Fruit fly (Drosophila melanogaster) whole organism, embryonic: Measurements from ENCODE around the gene COX7B.

Experiments used
- CG10543 ChIP-seq: fragments of 200-800 bp; sonication (Bioruptor generic); optimal IDR thresholded peaks from 3 replicates; lab custom pipeline; 2017; ENCODE audit warnings: missing biosample characterization, mild to moderate bottlenecking, missing genetic modification characterization, moderate library complexity
- CG11695 ChIP-seq: fragments of 200-800 bp; sonication (Bioruptor generic); IDR thresholded peaks from 3 replicates; pipeline ENCODE4 v1.3.6; 2022; ENCODE audit warnings: missing biosample characterization, missing genetic modification characterization
- CG12299 ChIP-seq: fragments of 200-800 bp; sonication (Bioruptor generic); optimal IDR thresholded peaks from 2 replicates; lab custom pipeline; 2018; ENCODE audit warnings: missing biosample characterization, mild to moderate bottlenecking, missing genetic modification characterization
- CG12391 ChIP-seq: fragments of 200-800 bp; sonication (Bioruptor generic); optimal IDR thresholded peaks from 3 replicates; lab custom pipeline; 2018; ENCODE audit warnings: missing biosample characterization, mild to moderate bottlenecking, missing genetic modification characterization, moderate library complexity
- CG12769 ChIP-seq: fragments of 200-800 bp; sonication (Bioruptor generic); optimal IDR thresholded peaks from 2 replicates; lab custom pipeline; 2019; ENCODE audit warnings: missing biosample characterization, mild to moderate bottlenecking, missing genetic modification characterization, moderate library complexity
- CG13775 ChIP-seq: fragments of 200-800 bp; sonication (Bioruptor generic); optimal IDR thresholded peaks from 3 replicates; lab custom pipeline; 2017; ENCODE audit warnings: missing biosample characterization, mild to moderate bottlenecking, missing genetic modification characterization
- CG14667 ChIP-seq: fragments of 200-800 bp; sonication (Bioruptor generic); IDR thresholded peaks from 2 replicates; pipeline ENCODE4 v1.3.6; 2022; ENCODE audit warnings: missing biosample characterization, missing genetic modification characterization
- CG14710 ChIP-seq: fragments of 200-800 bp; sonication (Bioruptor generic); optimal IDR thresholded peaks from 3 replicates; lab custom pipeline; 2019; ENCODE audit warnings: missing biosample characterization, mild to moderate bottlenecking, missing genetic modification characterization, moderate library complexity
- CG15073 ChIP-seq: fragments of 200-800 bp; sonication (Bioruptor generic); optimal IDR thresholded peaks from 2 replicates; lab custom pipeline; 2016; ENCODE audit warnings: missing biosample characterization, missing genetic modification characterization
- CG17359 ChIP-seq: fragments of 200-800 bp; sonication (Bioruptor generic); optimal IDR thresholded peaks from 3 replicates; lab custom pipeline; 2018; ENCODE audit warnings: missing biosample characterization, mild to moderate bottlenecking, missing genetic modification characterization, moderate library complexity
- CG2889 ChIP-seq: fragments of 200-800 bp; sonication (Bioruptor generic); IDR thresholded peaks from 3 replicates; pipeline ENCODE4 v1.3.6; 2022; ENCODE audit warnings: missing biosample characterization, missing genetic modification characterization
- CG30403 ChIP-seq: fragments of 200-800 bp; sonication (Bioruptor generic); optimal IDR thresholded peaks from 3 replicates; lab custom pipeline; 2016; ENCODE audit warnings: missing biosample characterization, missing genetic modification characterization
- CG31441 ChIP-seq: fragments of 200-800 bp; sonication (Bioruptor generic); IDR thresholded peaks from 2 replicates; pipeline ENCODE4 v1.3.6; 2022; ENCODE audit warnings: missing biosample characterization, missing genetic modification characterization
- CG5180 ChIP-seq: fragments of 200-800 bp; sonication (Bioruptor generic); optimal IDR thresholded peaks from 3 replicates; lab custom pipeline; 2017; ENCODE audit warnings: missing biosample characterization, missing genetic modification characterization, mild to moderate bottlenecking, moderate library complexity, missing genetic modification reagents
- CG6175 ChIP-seq: fragments of 200-800 bp; sonication (Bioruptor generic); IDR thresholded peaks from 3 replicates; pipeline ENCODE4 v1.3.6; 2022; ENCODE audit warnings: missing biosample characterization, missing genetic modification characterization
- CG6689 ChIP-seq: fragments of 200-800 bp; sonication (Bioruptor generic); IDR thresholded peaks from 2 replicates; pipeline ENCODE4 v1.3.6; 2022; ENCODE audit warnings: missing biosample characterization, missing genetic modification characterization
- CG6854 ChIP-seq: fragments of 200-800 bp; sonication (Bioruptor generic); optimal IDR thresholded peaks from 3 replicates; lab custom pipeline; 2017; ENCODE audit warnings: missing biosample characterization, mild to moderate bottlenecking, missing genetic modification characterization
- CG7556 ChIP-seq: fragments of 200-800 bp; sonication (Bioruptor generic); optimal IDR thresholded peaks from 2 replicates; lab custom pipeline; 2017; ENCODE audit warnings: missing biosample characterization, mild to moderate bottlenecking, missing genetic modification characterization
- CG8478 ChIP-seq: fragments of >200 bp; optimal IDR thresholded peaks from 2 replicates; lab custom pipeline; 2018
- D ChIP-seq, 2 experiments: fragments of 200-800 bp in 1 of 2; fragments of >200 bp in 1 of 2; sonication (Bioruptor generic) in 1 of 2; optimal IDR thresholded peaks; 2 replicates in 1 of 2; 3 replicates in 1 of 2; lab custom pipeline; 2017; ENCODE audit warnings: mild to moderate bottlenecking in 1 of 2, missing biosample characterization in 1 of 2, missing genetic modification characterization in 1 of 2, missing genetic modification reagents in 1 of 2
- Deaf1 ChIP-seq: fragments of 200-800 bp; optimal IDR thresholded peaks from 3 replicates; lab custom pipeline; 2019; ENCODE audit warnings: missing biosample characterization, mild to moderate bottlenecking, missing genetic modification characterization, moderate library complexity
- Dfd ChIP-seq, 2 experiments: fragments of >200 bp; optimal IDR thresholded peaks; 2 replicates each; lab custom pipeline; 2017; ENCODE audit warnings: missing biosample characterization in 2 of 2, missing genetic modification characterization in 2 of 2
- Gsc ChIP-seq: fragments of 200-800 bp; sonication (Bioruptor generic); IDR thresholded peaks from 2 replicates; pipeline ENCODE4 v1.3.6; 2022; ENCODE audit warnings: missing biosample characterization, missing genetic modification characterization
- Hsf ChIP-seq: fragments of 200-800 bp; sonication (Bioruptor generic); optimal IDR thresholded peaks from 3 replicates; lab custom pipeline; 2016; ENCODE audit warnings: missing biosample characterization, missing genetic modification characterization
- Lim3 ChIP-seq: fragments of 200-800 bp; sonication (Bioruptor generic); IDR thresholded peaks from 2 replicates; pipeline ENCODE4 v1.3.6; 2022; ENCODE audit warnings: missing biosample characterization, missing genetic modification characterization
- Lpt ChIP-seq: fragments of >200 bp; optimal IDR thresholded peaks from 2 replicates; lab custom pipeline; 2018; ENCODE audit warnings: missing biosample characterization, missing genetic modification characterization
- NK7.1 ChIP-seq: fragments of 200-800 bp; sonication (Bioruptor generic); optimal IDR thresholded peaks from 3 replicates; lab custom pipeline; 2016; ENCODE audit warnings: missing biosample characterization, missing genetic modification characterization
- Nf-YA ChIP-seq: fragments of 200-800 bp; sonication (Bioruptor generic); IDR thresholded peaks from 2 replicates; pipeline ENCODE4 v1.3.6; 2022; ENCODE audit warnings: missing biosample characterization, missing genetic modification characterization
- Nf-YC ChIP-seq: fragments of 200-800 bp; optimal IDR thresholded peaks from 3 replicates; lab custom pipeline; 2019; ENCODE audit warnings: missing biosample characterization, mild to moderate bottlenecking, missing genetic modification characterization, moderate library complexity
- Ptx1 ChIP-seq: fragments of 200-800 bp; sonication (Bioruptor generic); IDR thresholded peaks from 2 replicates; pipeline ENCODE4 v1.3.6; 2022; ENCODE audit warnings: missing biosample characterization, missing genetic modification characterization
- Sin3A ChIP-seq: fragments of >200 bp; optimal IDR thresholded peaks from 2 replicates; lab custom pipeline; 2018
- al ChIP-seq: fragments of 200-800 bp; sonication (Bioruptor generic); IDR thresholded peaks from 2 replicates; pipeline ENCODE4 v1.3.6; 2022; ENCODE audit warnings: missing biosample characterization, missing genetic modification characterization
- amos ChIP-seq: fragments of 200-800 bp; sonication (Bioruptor generic); IDR thresholded peaks from 2 replicates; pipeline ENCODE4 v1.3.6; 2022; ENCODE audit warnings: missing biosample characterization, missing genetic modification characterization; ENCODE audit not compliant: partially characterized antibody
- bab2 ChIP-seq: fragments of 200-800 bp; sonication (Bioruptor generic); optimal IDR thresholded peaks from 2 replicates; lab custom pipeline; 2016; ENCODE audit warnings: missing biosample characterization, missing genetic modification characterization
- corto ChIP-seq: fragments of 200-800 bp; sonication (Bioruptor generic); optimal IDR thresholded peaks from 2 replicates; lab custom pipeline; 2016; ENCODE audit warnings: missing biosample characterization, mild to moderate bottlenecking, missing genetic modification characterization, moderate library complexity
- eyg ChIP-seq: fragments of 200-800 bp; sonication (Bioruptor generic); optimal IDR thresholded peaks from 3 replicates; lab custom pipeline; 2016; ENCODE audit warnings: missing biosample characterization, missing genetic modification characterization
- fu2 ChIP-seq: fragments of 200-800 bp; sonication (Bioruptor generic); optimal IDR thresholded peaks from 2 replicates; lab custom pipeline; 2016; ENCODE audit warnings: missing biosample characterization, missing genetic modification characterization
- gcm ChIP-seq: fragments of 200-800 bp; sonication (Bioruptor generic); optimal IDR thresholded peaks from 2 replicates; lab custom pipeline; 2019; ENCODE audit warnings: missing biosample characterization, mild to moderate bottlenecking, missing genetic modification characterization, moderate library complexity
- kay ChIP-seq: fragments of 200-800 bp; sonication (Bioruptor generic); optimal IDR thresholded peaks from 2 replicates; lab custom pipeline; 2016; ENCODE audit warnings: missing biosample characterization, missing genetic modification characterization
- kni ChIP-seq: fragments of 200-800 bp; sonication (Bioruptor generic); optimal IDR thresholded peaks from 3 replicates; lab custom pipeline; 2017; ENCODE audit warnings: mild to moderate bottlenecking, missing biosample characterization, missing genetic modification reagents, missing genetic modification characterization
- mam ChIP-seq: fragments of 200-800 bp; sonication (Bioruptor generic); optimal IDR thresholded peaks from 3 replicates; lab custom pipeline; 2016; ENCODE audit warnings: missing biosample characterization, missing genetic modification characterization
- oc ChIP-seq: fragments of 200-800 bp; sonication (Bioruptor generic); optimal IDR thresholded peaks from 2 replicates; lab custom pipeline; 2018; ENCODE audit warnings: missing biosample characterization, mild to moderate bottlenecking, missing genetic modification characterization, moderate library complexity
- peb ChIP-seq: fragments of 200-800 bp; sonication (Bioruptor generic); IDR thresholded peaks from 2 replicates; pipeline ENCODE4 v1.3.6; 2022; ENCODE audit warnings: missing biosample characterization, missing genetic modification characterization
- pfk ChIP-seq: fragments of 200-800 bp; sonication (Bioruptor generic); optimal IDR thresholded peaks from 2 replicates; lab custom pipeline; 2018; ENCODE audit warnings: missing biosample characterization, mild to moderate bottlenecking, missing genetic modification characterization, moderate library complexity
- pnt ChIP-seq: fragments of 200-800 bp; sonication (Bioruptor generic); optimal IDR thresholded peaks from 3 replicates; lab custom pipeline; 2016; ENCODE audit warnings: missing biosample characterization, missing genetic modification characterization
- rib ChIP-seq: fragments of 200-800 bp; sonication (Bioruptor generic); IDR thresholded peaks from 2 replicates; pipeline ENCODE4 v1.3.6; 2022; ENCODE audit warnings: missing biosample characterization, missing genetic modification characterization
- scrt ChIP-seq: fragments of 200-800 bp; sonication (Bioruptor generic); optimal IDR thresholded peaks from 2 replicates; lab custom pipeline; 2018; ENCODE audit warnings: missing biosample characterization, mild to moderate bottlenecking, missing genetic modification characterization, moderate library complexity
- sisA ChIP-seq: fragments of 200-800 bp; sonication (Bioruptor generic); IDR thresholded peaks from 2 replicates; pipeline ENCODE4 v1.3.6; 2022; ENCODE audit warnings: missing biosample characterization, missing genetic modification characterization
- sna ChIP-seq: fragments of 200-800 bp; sonication (Bioruptor generic); IDR thresholded peaks from 2 replicates; pipeline ENCODE4 v1.3.6; 2022; ENCODE audit warnings: missing biosample characterization, missing genetic modification characterization; ENCODE audit not compliant: partially characterized antibody
- tll ChIP-seq, 2 experiments: fragments of 200-800 bp in 1 of 2; fragments of >200 bp in 1 of 2; sonication (Bioruptor generic) in 1 of 2; optimal IDR thresholded peaks; 2 replicates each; lab custom pipeline; 2017 to 2019; ENCODE audit warnings: missing biosample characterization in 2 of 2, missing genetic modification characterization in 2 of 2, mild to moderate bottlenecking in 1 of 2, moderate library complexity in 1 of 2

Gene COX7B

DNA sequence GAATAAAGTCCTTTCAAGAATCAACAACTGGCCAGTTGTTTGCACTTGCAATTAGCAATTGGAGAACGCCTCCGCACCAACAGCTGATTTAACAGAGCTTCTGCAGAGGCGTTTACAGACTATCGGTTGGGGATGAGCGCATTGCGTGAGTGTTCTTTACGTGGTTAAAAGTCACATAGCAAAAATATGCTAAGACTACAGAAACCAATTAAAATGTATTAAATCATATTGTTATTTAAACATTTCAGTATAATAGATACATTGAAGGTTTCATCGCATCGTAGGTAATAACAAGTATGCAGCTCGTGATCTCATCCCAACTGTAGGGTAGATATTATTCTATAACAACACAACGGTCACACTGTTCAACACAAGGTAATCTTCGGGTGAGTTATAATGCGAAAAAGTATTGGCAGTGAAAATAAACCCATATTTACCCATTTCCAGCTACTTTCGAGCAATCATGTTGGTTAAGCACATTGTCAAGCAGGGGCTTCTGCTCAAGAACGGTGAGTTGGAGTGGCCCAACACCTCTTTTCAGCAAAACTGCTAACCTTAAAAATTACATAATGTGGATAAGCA, at the start of gene COX7B, which contains the start of gene Sec3 (continued):
- peak; percentile 80 for TF ChIP-seq CG12391 (tag; lab: Kevin White, UChicago)
- no peak for TF ChIP-seq eyg (GFP tag; lab: Kevin White, UChicago)
- no peak for TF ChIP-seq D (optimal IDR thresholded peaks at IDR 0.05; lab: Kevin White, UChicago)
- peak; percentile 30 for TF ChIP-seq D (GFP tag; optimal IDR thresholded peaks at IDR 0.05; lab: Kevin White, UChicago)
- TF ChIP-seq kay (GFP tag; lab: Kevin White, UChicago), result peak; percentile 51
- no peak for TF ChIP-seq peb
- TF ChIP-seq CG6854 (GFP tag; lab: Kevin White, UChicago), result no peak
- peak; percentile 61 for TF ChIP-seq CG31441 (GFP tag; lab: Robert Waterston, UW)
- TF ChIP-seq CG11695, result 0 out of 3 replicates have a peak, but pooled peaks have one; percentile 14
- TF ChIP-seq Ptx1 (GFP tag; lab: Robert Waterston, UW), result peak; percentile 56
- TF ChIP-seq sna (GFP tag; lab: Robert Waterston, UW), result peak; percentile 91
- peak; percentile 77 for TF ChIP-seq Sin3A (lab: Kevin White, UChicago)
- TF ChIP-seq rib, result 0 out of 2 replicates have a peak, but pooled peaks have one; percentile 22
- TF ChIP-seq CG6175 (GFP tag; lab: Robert Waterston, UW), result 0 out of 3 replicates have a peak, but pooled peaks have one; percentile 24
- peak; percentile 84 for TF ChIP-seq CG12769 (tag; lab: Kevin White, UChicago)
- TF ChIP-seq CG2889, result no peak
- peak; percentile 67 for TF ChIP-seq CG13775 (GFP tag; lab: Kevin White, UChicago)
- TF ChIP-seq CG7556, result peak; percentile 33
- no peak for TF ChIP-seq kni
- peak; percentile 87 for TF ChIP-seq amos
- peak; percentile 35 to 65 for TF ChIP-seq tll (GFP tag; optimal IDR thresholded peaks at IDR 0.05; lab: Kevin White, UChicago)
- TF ChIP-seq CG15073 (GFP tag; lab: Kevin White, UChicago), result no peak
- no peak for TF ChIP-seq pfk (GFP tag; lab: Kevin White, UChicago)
- no peak for TF ChIP-seq Gsc
- TF ChIP-seq scrt (GFP tag; lab: Kevin White, UChicago), result peak; percentile 63
- no peak for TF ChIP-seq fu2 (GFP tag; lab: Kevin White, UChicago)
- peak; percentile 38 for TF ChIP-seq Deaf1 (tag; lab: Kevin White, UChicago)
- peak; percentile 67 for TF ChIP-seq CG10543 (GFP tag; lab: Kevin White, UChicago)
- peak; percentile 60 for TF ChIP-seq bab2 (GFP tag; lab: Kevin White, UChicago)
- peak; percentile 23 for TF ChIP-seq corto (GFP tag; lab: Kevin White, UChicago)
- TF ChIP-seq mam, result peak; percentile 65
- TF ChIP-seq oc, result peak; percentile 64
- TF ChIP-seq CG12299 (tag; lab: Kevin White, UChicago), result peak; percentile 64
- TF ChIP-seq CG14710 (tag; lab: Kevin White, UChicago), result peak; percentile 85
- no peak for TF ChIP-seq CG14667 (GFP tag; lab: Robert Waterston, UW)
- peak; percentile 42 for TF ChIP-seq gcm (GFP tag; lab: Kevin White, UChicago)
- peak; percentile 57 for TF ChIP-seq CG17359 (tag; lab: Kevin White, UChicago)
- TF ChIP-seq Lpt (GFP tag; lab: Kevin White, UChicago), result no peak
- TF ChIP-seq NK7.1, result no peak
- TF ChIP-seq CG8478 (lab: Kevin White, UChicago), result no peak
- peak; percentile 78 for TF ChIP-seq CG30403 (GFP tag; lab: Kevin White, UChicago)
- TF ChIP-seq Nf-YA (GFP tag; lab: Robert Waterston, UW), result no peak
- TF ChIP-seq al (GFP tag; lab: Robert Waterston, UW), result peak; percentile 41; the same call in 1 of the 2 replicates
- peak; percentile 72 for TF ChIP-seq Nf-YC
- no peak for TF ChIP-seq Lim3 (GFP tag; lab: Robert Waterston, UW)
- TF ChIP-seq Hsf (GFP tag; lab: Kevin White, UChicago), result peak; percentile 68
- TF ChIP-seq CG5180 (GFP tag; lab: Kevin White, UChicago), result no peak
- peak; percentile 28 for TF ChIP-seq pnt (GFP tag; lab: Kevin White, UChicago)
- no peak for TF ChIP-seq sisA
- no peak for TF ChIP-seq Dfd (GFP tag; optimal IDR thresholded peaks at IDR 0.05; lab: Kevin White, UChicago)
- peak; percentile 64 for TF ChIP-seq CG6689 (GFP tag; lab: Robert Waterston, UW)
